Worm (Caenorhabditis elegans) whole organism, young adult: ENCODE measurements around the gene Y39A1A.16.

Source experiments
- B0035.1 ChIP-seq: sonication (generic microtip); optimal IDR thresholded peaks from 2 replicates; lab custom pipeline; 2016; ENCODE audit warnings: missing genetic modification characterization, mild to moderate bottlenecking, missing compliant biosample characterization, missing genotype, missing genetic modification reagents
- F33H1.4 ChIP-seq: fragments of 200-800 bp; sonication (Bioruptor generic); IDR thresholded peaks from 2 replicates; pipeline ENCODE4 v1.3.6; 2022; ENCODE audit warnings: missing genetic modification reagents, missing genetic modification characterization, missing compliant biosample characterization
- F39B2.1 ChIP-seq: fragments of 200-800 bp; sonication (Bioruptor generic); IDR thresholded peaks from 2 replicates; pipeline ENCODE4 v1.3.6; 2022; ENCODE audit warnings: missing genetic modification reagents, missing genetic modification characterization, missing compliant biosample characterization
- F49E8.2 ChIP-seq: sonication (generic microtip); optimal IDR thresholded peaks from 3 replicates; lab custom pipeline; 2017; ENCODE audit warnings: missing genetic modification characterization, mild to moderate bottlenecking, missing compliant biosample characterization, antibody characterized with exemption, moderate library complexity; ENCODE audit not compliant: insufficient read depth
- F52B5.7 ChIP-seq: sonication (generic microtip); optimal IDR thresholded peaks from 2 replicates; lab custom pipeline; 2016; ENCODE audit warnings: mild to moderate bottlenecking, missing genetic modification characterization, missing compliant biosample characterization
- K11D2.4 ChIP-seq: fragments of 200-800 bp; sonication (Bioruptor generic); IDR thresholded peaks from 2 replicates; pipeline ENCODE4 v1.3.6; 2022; ENCODE audit warnings: missing genetic modification reagents, missing genetic modification characterization, missing compliant biosample characterization
- T07F8.4 ChIP-seq: sonication (generic microtip); optimal IDR thresholded peaks from 2 replicates; lab custom pipeline; 2016; ENCODE audit warnings: mild to moderate bottlenecking, missing genetic modification characterization, moderate library complexity, missing compliant biosample characterization
- T26A5.8 ChIP-seq: sonication (generic microtip); optimal IDR thresholded peaks from 2 replicates; lab custom pipeline; 2016; ENCODE audit warnings: missing genetic modification characterization, missing compliant biosample characterization
- Y95B8A.8 ChIP-seq: fragments of 200-800 bp; sonication (Bioruptor generic); IDR thresholded peaks from 2 replicates; pipeline ENCODE4 v1.3.6; 2022; ENCODE audit warnings: missing genetic modification reagents, missing genetic modification characterization, missing compliant biosample characterization
- ZK185.1 ChIP-seq: sonication (generic microtip); optimal IDR thresholded peaks from 2 replicates; lab custom pipeline; 2016; ENCODE audit warnings: mild to moderate bottlenecking, missing genetic modification characterization, missing compliant biosample characterization; ENCODE audit not compliant: poor library complexity, severe bottlenecking
- attf-5 ChIP-seq: fragments of 200-800 bp; sonication (Bioruptor generic); optimal IDR thresholded peaks from 2 replicates; lab custom pipeline; 2018; ENCODE audit warnings: mild to moderate bottlenecking, missing genetic modification characterization, missing compliant biosample characterization
- bed-1 ChIP-seq: fragments of 200-800 bp; sonication (Bioruptor generic); IDR thresholded peaks from 2 replicates; pipeline ENCODE4 v1.3.6; 2022; ENCODE audit warnings: missing genetic modification reagents, missing genetic modification characterization, missing compliant biosample characterization
- cebp-1 ChIP-seq, 2 experiments: fragments of 200-800 bp in 1 of 2; sonication (Bioruptor generic) in 1 of 2; sonication (generic microtip) in 1 of 2; IDR thresholded peaks in 1 of 2; optimal IDR thresholded peaks in 1 of 2; 2 replicates each; pipeline versions ENCODE4 v1.3.6 to Lab custom; 2017 to 2022; ENCODE audit warnings: missing compliant biosample characterization in 2 of 2, missing genetic modification characterization in 2 of 2, mild to moderate bottlenecking in 1 of 2, missing genetic modification reagents in 1 of 2, moderate library complexity in 1 of 2
- ceh-79 ChIP-seq: sonication (generic microtip); optimal IDR thresholded peaks from 2 replicates; lab custom pipeline; 2017; ENCODE audit warnings: mild to moderate bottlenecking, missing genetic modification characterization, missing compliant biosample characterization
- dox-1 ChIP-seq: fragments of 200-800 bp; sonication (Bioruptor generic); IDR thresholded peaks from 2 replicates; pipeline ENCODE4 v1.3.6; 2022; ENCODE audit warnings: missing genetic modification reagents, missing genetic modification characterization, missing compliant biosample characterization
- efl-1 ChIP-seq: fragments of 150-350 bp; optimal IDR thresholded peaks from 2 replicates; lab custom pipeline; 2014; ENCODE audit warnings: missing biosample characterization, missing genetic modification reagents, missing genetic modification characterization
- egl-44 ChIP-seq: fragments of 200-800 bp; sonication (Bioruptor generic); IDR thresholded peaks from 2 replicates; pipeline ENCODE4 v1.3.6; 2022; ENCODE audit warnings: missing genetic modification reagents, missing genetic modification characterization, missing compliant biosample characterization
- hlh-26 ChIP-seq: fragments of 200-800 bp; sonication (Bioruptor generic); conservative IDR thresholded peaks from 2 replicates; pipeline ENCODE4 v1.3.6; 2022; ENCODE audit warnings: missing genetic modification reagents, missing genetic modification characterization, missing compliant biosample characterization
- hmg-1.2 ChIP-seq: fragments of 200-800 bp; sonication (Bioruptor generic); IDR thresholded peaks from 2 replicates; pipeline ENCODE4 v1.3.6; 2022; ENCODE audit warnings: missing genetic modification reagents, missing genetic modification characterization, missing compliant biosample characterization
- hrde-1 ChIP-seq: sonication (generic microtip); optimal IDR thresholded peaks from 2 replicates; lab custom pipeline; 2016; ENCODE audit warnings: missing genetic modification characterization, mild to moderate bottlenecking, missing compliant biosample characterization, moderate library complexity, missing genotype, missing genetic modification reagents, borderline replicate concordance
- hsf-1 ChIP-seq: fragments of 200-800 bp; sonication (Bioruptor generic); IDR thresholded peaks from 2 replicates; pipeline ENCODE4 v1.3.6; 2022; ENCODE audit warnings: missing genetic modification reagents, missing genetic modification characterization, missing compliant biosample characterization
- lag-1 ChIP-seq: fragments of 200-800 bp; sonication (Bioruptor generic); IDR thresholded peaks from 2 replicates; pipeline ENCODE4 v1.3.6; 2022; ENCODE audit warnings: missing genetic modification reagents, missing genetic modification characterization, missing compliant biosample characterization
- lir-1 ChIP-seq: fragments of 200-800 bp; sonication (Bioruptor generic); conservative IDR thresholded peaks from 2 replicates; pipeline ENCODE4 v1.3.6; 2022; ENCODE audit warnings: missing genetic modification reagents, missing genetic modification characterization, missing compliant biosample characterization
- lsl-1 ChIP-seq: fragments of 200-800 bp; sonication (Bioruptor generic); optimal IDR thresholded peaks from 2 replicates; lab custom pipeline; 2018; ENCODE audit warnings: mild to moderate bottlenecking, missing genetic modification characterization, moderate library complexity, missing compliant biosample characterization
- lsy-27 ChIP-seq: sonication (generic microtip); optimal IDR thresholded peaks from 2 replicates; lab custom pipeline; 2017; ENCODE audit warnings: missing genetic modification characterization, mild to moderate bottlenecking, missing compliant biosample characterization, antibody characterized with exemption, missing genotype, borderline replicate concordance; ENCODE audit not compliant: insufficient read depth
- madf-3 ChIP-seq: fragments of 200-800 bp; sonication (Bioruptor generic); IDR thresholded peaks from 2 replicates; pipeline ENCODE4 v1.3.6; 2022; ENCODE audit warnings: missing genetic modification reagents, missing genetic modification characterization, missing compliant biosample characterization
- madf-6 ChIP-seq: fragments of 200-800 bp; sonication (Bioruptor generic); IDR thresholded peaks from 2 replicates; pipeline ENCODE4 v1.3.6; 2022; ENCODE audit warnings: missing genetic modification reagents, missing genetic modification characterization, missing compliant biosample characterization
- mes-4 ChIP-seq: sonication (generic microtip); optimal IDR thresholded peaks from 2 replicates; lab custom pipeline; 2016; ENCODE audit warnings: missing genotype, missing genetic modification characterization, missing compliant biosample characterization
- mxl-1 ChIP-seq: sonication (generic microtip); optimal IDR thresholded peaks from 2 replicates; lab custom pipeline; 2016; ENCODE audit warnings: missing genetic modification characterization, missing compliant biosample characterization
- nfyb-1 ChIP-seq: fragments of 200-800 bp; sonication (Bioruptor generic); IDR thresholded peaks from 2 replicates; pipeline ENCODE4 v1.3.6; 2022; ENCODE audit warnings: missing genetic modification reagents, missing genetic modification characterization, missing compliant biosample characterization
- nhr-80 ChIP-seq: sonication (generic microtip); optimal IDR thresholded peaks from 2 replicates; lab custom pipeline; 2016; ENCODE audit warnings: missing genetic modification characterization, missing compliant biosample characterization
- rec-8 ChIP-seq, 2 experiments: sonication (generic microtip); optimal IDR thresholded peaks; 2 replicates each; lab custom pipeline; 2016; ENCODE audit warnings: mild to moderate bottlenecking in 2 of 2, missing genetic modification characterization in 2 of 2, missing genetic modification reagents in 2 of 2, missing genotype in 2 of 2, missing biosample characterization in 1 of 2, missing compliant biosample characterization in 1 of 2, moderate library complexity in 1 of 2
- sdz-38 ChIP-seq: sonication (generic microtip); optimal IDR thresholded peaks from 2 replicates; lab custom pipeline; 2016; ENCODE audit warnings: missing genotype, missing genetic modification characterization, missing compliant biosample characterization
- sea-2 ChIP-seq: fragments of 200-800 bp; sonication (Bioruptor generic); IDR thresholded peaks from 2 replicates; pipeline ENCODE4 v1.3.6; 2022; ENCODE audit warnings: missing genetic modification characterization, missing compliant biosample characterization
- snpc-1.3 ChIP-seq: sonication (generic microtip); optimal IDR thresholded peaks from 2 replicates; lab custom pipeline; 2017; ENCODE audit warnings: missing genetic modification characterization, mild to moderate bottlenecking, missing compliant biosample characterization, antibody characterized with exemption, moderate library complexity, missing genotype, missing genetic modification reagents; ENCODE audit not compliant: insufficient read depth
- tlf-1 ChIP-seq: fragments of 200-800 bp; sonication (Bioruptor generic); optimal IDR thresholded peaks from 2 replicates; lab custom pipeline; 2018; ENCODE audit warnings: mild to moderate bottlenecking, missing genetic modification characterization, missing compliant biosample characterization
- unc-130 ChIP-seq: sonication (generic microtip); optimal IDR thresholded peaks from 2 replicates; lab custom pipeline; 2016; ENCODE audit warnings: missing genetic modification reagents, missing genetic modification characterization, missing compliant biosample characterization
- xnd-1 ChIP-seq: sonication (generic microtip); optimal IDR thresholded peaks from 2 replicates; lab custom pipeline; 2016; ENCODE audit warnings: missing genotype, missing genetic modification reagents, missing genetic modification characterization, missing compliant biosample characterization
- ztf-26 ChIP-seq: sonication (generic microtip); optimal IDR thresholded peaks from 2 replicates; lab custom pipeline; 2017; ENCODE audit warnings: missing genetic modification characterization, missing compliant biosample characterization

Gene Y39A1A.16

DNA sequence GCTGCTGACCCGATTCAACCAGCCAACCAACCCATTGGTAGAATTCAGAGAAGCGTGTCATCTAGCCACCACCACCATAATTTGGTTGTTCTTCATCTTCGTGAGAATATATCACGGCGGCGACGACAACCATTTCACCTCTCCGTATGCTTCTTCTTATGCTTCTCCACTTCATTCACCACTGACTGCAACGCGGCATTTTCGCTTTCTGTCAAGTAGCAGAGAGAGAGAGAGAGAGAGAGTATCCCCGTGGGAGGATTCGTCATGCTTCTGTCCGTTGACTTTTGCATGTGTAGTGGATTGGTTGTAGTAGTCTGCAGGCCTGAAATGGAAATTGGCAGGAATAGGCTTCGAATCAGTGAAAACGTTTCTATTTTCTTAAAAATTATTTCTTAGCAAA is 7.2 kb upstream of the Y39A1A.16 start:
- TF ChIP-seq F52B5.7 (tag; lab: Kevin White, UChicago) (no peak), lag-1 (GFP tag; lab: Robert Waterston, UW) (no peak), sea-2 (no peak), attf-5 (GFP tag; lab: Kevin White, UChicago) (no peak)

DNA sequence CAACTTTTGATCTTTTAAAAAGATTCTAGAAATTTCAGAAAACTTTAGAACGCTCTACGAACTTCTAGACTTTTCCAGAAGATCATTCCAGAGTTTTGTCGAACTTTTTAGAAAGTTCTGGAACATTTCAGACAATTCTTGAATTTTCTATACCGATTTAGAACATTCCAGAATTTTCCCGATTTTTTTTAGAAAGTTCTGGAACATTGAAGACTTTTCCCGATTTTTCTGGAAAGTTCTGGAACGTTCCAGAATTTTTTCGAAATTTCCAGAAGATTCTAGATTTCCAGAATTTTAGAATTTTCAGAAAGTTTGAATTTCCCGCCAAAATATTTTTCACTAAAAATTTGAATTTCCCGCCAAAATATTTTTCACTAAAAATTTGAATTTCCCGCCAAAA is 961 bp upstream of the Y39A1A.16 start:
- TF ChIP-seq hsf-1 (GFP tag; lab: Robert Waterston, UW): peak; percentile 94
- TF ChIP-seq, all 124 proteins: peak for 1; not testable (repeated sequence) for 123

DNA sequence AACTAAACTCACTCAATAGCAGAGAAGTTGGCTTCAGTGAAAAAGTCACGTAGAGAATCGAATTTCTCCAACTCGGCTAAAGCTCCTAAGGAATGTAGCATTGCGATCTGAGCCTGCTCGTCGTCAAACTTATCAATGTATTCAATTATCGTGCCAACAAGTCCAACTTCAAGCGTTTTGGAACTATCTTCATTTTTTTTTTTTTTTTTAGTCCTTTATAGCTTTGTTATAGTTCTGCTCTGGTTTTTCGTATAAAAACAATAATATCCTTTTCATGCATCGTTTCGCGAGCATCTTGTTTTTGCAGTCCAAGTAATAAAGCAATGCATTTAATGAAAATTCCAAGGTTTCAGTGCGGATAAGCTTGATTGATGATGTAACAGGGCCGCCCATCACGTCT is 10.0 kb downstream of the Y39A1A.16 start, which contains the start of gene Y39A1A.31:
Y39A1A.31 (minus strand) TSS at position 101 of the 400 bp plus-strand sequence.
- no peak for TF ChIP-seq nhr-80 (tag; lab: Kevin White, UChicago)
- no peak for TF ChIP-seq hrde-1 (tag; lab: Kevin White, UChicago)
- no peak for TF ChIP-seq efl-1 (GFP tag; lab: Kevin White, UChicago)
- TF ChIP-seq Y95B8A.8 (GFP tag; lab: Robert Waterston, UW): no peak
- no peak for TF ChIP-seq ceh-79 (tag; lab: Kevin White, UChicago)
- TF ChIP-seq, all 124 proteins: peak for 0

DNA sequence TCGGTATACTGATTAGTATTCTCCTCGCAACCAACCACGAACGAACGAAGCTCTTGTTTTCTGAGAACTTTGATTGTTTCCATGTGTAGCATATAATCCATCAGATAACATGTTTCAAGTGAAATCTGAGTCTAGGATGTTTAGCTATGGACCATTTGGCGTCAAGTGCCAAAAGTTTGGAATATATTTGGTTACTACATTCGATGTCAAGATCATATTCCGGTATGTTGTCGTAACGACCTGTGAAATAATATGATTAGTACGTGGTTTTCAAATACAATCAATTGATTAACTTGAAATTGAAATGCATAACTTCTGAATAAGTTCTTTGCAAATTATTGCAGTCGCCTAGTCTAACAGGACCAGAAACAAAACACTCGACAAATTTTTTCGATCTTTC is 11.9 kb downstream of the Y39A1A.16 start, which contains the start of gene Y39A1A.17:
Y39A1A.17 (minus strand) TSS at position 101 of the 400 bp plus-strand sequence.
- TF ChIP-seq lsy-27 (no peak), Y95B8A.8 (GFP tag; lab: Robert Waterston, UW) (no peak), T26A5.8 (no peak), lsl-1 (GFP tag; lab: Kevin White, UChicago) (no peak), rec-8 (tag; optimal IDR thresholded peaks at IDR 0.05; lab: Kevin White, UChicago) (no peak), F33H1.4 (GFP tag; lab: Robert Waterston, UW) (no peak), egl-44 (GFP tag; lab: Robert Waterston, UW) (no peak), hsf-1 (GFP tag; lab: Robert Waterston, UW) (no peak), unc-130 (no peak), mxl-1 (no peak), bed-1 (GFP tag; lab: Robert Waterston, UW) (no peak), T07F8.4 (tag; lab: Kevin White, UChicago) (no peak), snpc-1.3 (no peak), lir-1 (GFP tag; lab: Robert Waterston, UW) (no peak), nfyb-1 (GFP tag; lab: Robert Waterston, UW) (no peak)
- TF ChIP-seq, all 124 proteins: peak for 0

DNA sequence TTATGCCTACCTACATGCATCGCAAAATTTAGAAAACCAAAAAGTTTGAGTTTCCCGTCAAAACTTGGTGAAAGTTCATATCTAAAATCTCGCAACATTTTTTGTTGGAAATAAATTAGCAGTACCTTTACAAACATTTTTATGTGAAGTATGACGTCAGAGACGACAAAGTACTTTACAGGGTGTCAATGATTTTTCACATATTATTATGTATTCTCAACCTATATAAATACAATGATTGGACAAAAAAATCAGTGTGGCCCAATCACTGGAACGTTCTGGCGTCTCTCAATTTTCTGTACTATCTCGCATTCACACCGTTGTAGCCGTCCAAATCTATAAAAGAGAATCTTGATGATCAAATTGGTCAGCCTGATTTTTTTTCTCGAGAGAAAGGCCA is 15.2 kb downstream of the Y39A1A.16 start, which contains the start of the genes Y39A1A.18 and fmo-3:
Y39A1A.18 (minus strand) TSS at position 192 of the 400 bp plus-strand sequence.
fmo-3 (plus strand) TSS at position 388 of the 400 bp plus-strand sequence.
- TF ChIP-seq hmg-1.2: peak; percentile 69
- TF ChIP-seq mes-4 (tag; lab: Kevin White, UChicago): no peak

DNA sequence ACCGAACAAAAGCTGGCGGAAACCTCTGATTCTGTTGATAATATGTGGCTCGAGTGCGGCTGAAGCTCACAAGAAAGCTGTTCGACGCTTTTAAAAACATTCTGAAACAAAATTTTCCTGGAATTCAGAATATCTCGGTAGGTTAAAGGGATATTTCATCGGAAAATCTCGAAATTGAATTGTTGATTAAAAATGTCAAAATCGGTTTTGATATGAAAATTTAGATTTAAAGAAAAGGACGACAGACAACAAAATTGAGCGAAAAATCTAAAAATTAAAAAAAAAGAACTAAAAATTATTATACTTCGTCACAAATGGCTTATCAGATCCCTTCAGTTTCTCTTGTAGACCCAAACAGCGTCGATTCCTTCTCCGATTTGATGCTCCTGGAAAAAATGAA is 21.4 kb downstream of the Y39A1A.16 start, which contains the start of gene Y39A1A.20:
Y39A1A.20 (minus strand) TSS at position 101 of the 400 bp plus-strand sequence.
- TF ChIP-seq F39B2.1 (GFP tag; lab: Robert Waterston, UW) (no peak), madf-6 (GFP tag; lab: Robert Waterston, UW) (no peak), ztf-26 (tag; lab: Kevin White, UChicago) (no peak), K11D2.4 (no peak), dox-1 (no peak), F49E8.2 (tag; lab: Kevin White, UChicago) (no peak), ceh-79 (tag; lab: Kevin White, UChicago) (no peak), B0035.1 (no peak), hlh-26 (GFP tag; lab: Robert Waterston, UW) (no peak), xnd-1 (no peak), cebp-1 (GFP tag; IDR thresholded peaks at IDR 0.05; lab: Robert Waterston, UW) (no peak), cebp-1 (tag; optimal IDR thresholded peaks at IDR 0.05; lab: Kevin White, UChicago) (no peak), sdz-38 (no peak), tlf-1 (GFP tag; lab: Kevin White, UChicago) (no peak), madf-3 (GFP tag; lab: Robert Waterston, UW) (no peak), ZK185.1 (tag; lab: Kevin White, UChicago) (no peak)
